Worm (Caenorhabditis elegans): Measurements from ENCODE around the gene gop-2.

- TF ChIP-seq lin-13 (GFP tag; optimal IDR thresholded peaks at IDR 0.05) = no peak
- no peak for TF ChIP-seq elt-3 (tag; optimal IDR thresholded peaks at IDR 0.05)
- TF ChIP-seq ztf-11 (tag; optimal IDR thresholded peaks at IDR 0.05) = no peak
- TF ChIP-seq nhr-6 (tag; optimal IDR thresholded peaks at IDR 0.05) = no peak
- no peak for TF ChIP-seq nhr-10 (tag; optimal IDR thresholded peaks at IDR 0.05)
These were observed 11.0 kb downstream of the gop-2 start, which contains the start of gene ZC395.4 for ce11 chrIII:5269814-5270213.

Data from whole organism, L2 larva.